Worm (Caenorhabditis elegans) whole organism, L2 larva: ENCODE measurements around the gene wdr-83.
A peak's percentile ranks its signal among the peaks of the same experiment; 100 is the strongest.

Source experiments
- C34F6.9 ChIP-seq: fragments of 150-350 bp; optimal IDR thresholded peaks from 2 replicates; lab custom pipeline; 2014; ENCODE audit warnings: missing biosample characterization, missing genetic modification characterization
- F13H6.1 ChIP-seq: sonication (generic microtip); optimal IDR thresholded peaks from 2 replicates; lab custom pipeline; 2016; ENCODE audit warnings: missing genetic modification characterization, missing compliant biosample characterization
- R02D3.7 ChIP-seq: fragments of 150-350 bp; optimal IDR thresholded peaks from 2 replicates; lab custom pipeline; 2014; ENCODE audit warnings: missing biosample characterization, missing genetic modification characterization
- Y55F3AM.14 ChIP-seq: fragments of 200-800 bp; sonication (Bioruptor generic); optimal IDR thresholded peaks from 2 replicates; lab custom pipeline; 2018; ENCODE audit warnings: mild to moderate bottlenecking, missing genetic modification characterization, missing compliant biosample characterization
- ZK546.5 ChIP-seq: sonication (generic microtip); optimal IDR thresholded peaks from 2 replicates; lab custom pipeline; 2017; ENCODE audit warnings: missing biosample characterization, missing genetic modification characterization
- alr-1 ChIP-seq: fragments of 150-350 bp; optimal IDR thresholded peaks from 2 replicates; lab custom pipeline; 2014; ENCODE audit warnings: missing biosample characterization, missing genetic modification characterization
- aly-2 ChIP-seq: fragments of 150-350 bp; optimal IDR thresholded peaks from 2 replicates; lab custom pipeline; 2014; ENCODE audit warnings: missing biosample characterization, missing genetic modification characterization
- ama-1 ChIP-seq: fragments of 150-350 bp; optimal IDR thresholded peaks from 2 replicates; lab custom pipeline; 2018; ENCODE audit warnings: inconsistent platforms
- blmp-1 ChIP-seq: sonication (generic microtip); optimal IDR thresholded peaks from 2 replicates; lab custom pipeline; 2017; ENCODE audit warnings: missing genetic modification characterization, mild to moderate bottlenecking, missing compliant biosample characterization, antibody characterized with exemption, moderate library complexity; ENCODE audit not compliant: insufficient read depth
- ceh-16 ChIP-seq: fragments of 150-350 bp; optimal IDR thresholded peaks from 2 replicates; lab custom pipeline; 2014; ENCODE audit warnings: missing biosample characterization, missing genetic modification characterization
- ceh-82 ChIP-seq: fragments of 150-350 bp; optimal IDR thresholded peaks from 2 replicates; lab custom pipeline; 2014; ENCODE audit warnings: missing biosample characterization, missing genetic modification characterization
- crh-2 ChIP-seq: sonication (generic microtip); optimal IDR thresholded peaks from 2 replicates; lab custom pipeline; 2017; ENCODE audit warnings: missing biosample characterization, missing genetic modification characterization
- dmd-4 ChIP-seq: sonication (generic microtip); optimal IDR thresholded peaks from 2 replicates; lab custom pipeline; 2017; ENCODE audit warnings: missing biosample characterization, missing genetic modification characterization
- egl-27 ChIP-seq: sonication (generic microtip); optimal IDR thresholded peaks from 3 replicates; lab custom pipeline; 2017; ENCODE audit warnings: missing biosample characterization, missing genetic modification reagents, missing genetic modification characterization
- elt-1 ChIP-seq: fragments of 150-350 bp; optimal IDR thresholded peaks from 2 replicates; lab custom pipeline; 2014; ENCODE audit warnings: missing biosample characterization, missing genetic modification characterization
- elt-3 ChIP-seq: sonication (generic microtip); optimal IDR thresholded peaks from 2 replicates; lab custom pipeline; 2017; ENCODE audit warnings: missing biosample characterization, missing genetic modification characterization
- fos-1 ChIP-seq: fragments of 150-350 bp; optimal IDR thresholded peaks from 2 replicates; lab custom pipeline; 2014; ENCODE audit warnings: missing biosample characterization, missing genetic modification characterization
- gmeb-1 ChIP-seq: fragments of 150-350 bp; optimal IDR thresholded peaks from 2 replicates; lab custom pipeline; 2014; ENCODE audit warnings: missing biosample characterization, missing genetic modification characterization
- lin-11 ChIP-seq: fragments of 150-350 bp; sonication (generic microtip); optimal IDR thresholded peaks from 2 replicates; lab custom pipeline; 2014; ENCODE audit warnings: missing biosample characterization, missing genetic modification characterization, inconsistent platforms, mixed read lengths
- lin-13 ChIP-seq: fragments of 150-350 bp; optimal IDR thresholded peaks from 2 replicates; lab custom pipeline; 2014; ENCODE audit warnings: missing biosample characterization, missing genetic modification reagents, missing genetic modification characterization
- lin-39 ChIP-seq: fragments of 150-350 bp; optimal IDR thresholded peaks from 2 replicates; lab custom pipeline; 2014; ENCODE audit warnings: missing biosample characterization, missing genetic modification reagents, missing genetic modification characterization
- lsy-2 ChIP-seq, 2 experiments: fragments of 150-350 bp in 1 of 2; sonication (generic microtip) in 1 of 2; optimal IDR thresholded peaks; 2 replicates each; lab custom pipeline; 2014 to 2017; ENCODE audit warnings: missing biosample characterization in 2 of 2, missing genetic modification characterization in 2 of 2
- mab-5 ChIP-seq: fragments of 150-350 bp; optimal IDR thresholded peaks from 2 replicates; lab custom pipeline; 2014; ENCODE audit warnings: missing biosample characterization, missing genetic modification characterization
- mbf-1 ChIP-seq: sonication (generic microtip); optimal IDR thresholded peaks from 2 replicates; lab custom pipeline; 2017; ENCODE audit warnings: missing biosample characterization, missing genetic modification characterization
- mdl-1 ChIP-seq, 2 experiments: fragments of 150-350 bp in 1 of 2; sonication (generic microtip) in 1 of 2; optimal IDR thresholded peaks; 2 replicates each; lab custom pipeline; 2017; ENCODE audit warnings: missing biosample characterization in 2 of 2, missing genetic modification characterization in 2 of 2
- nhr-10 ChIP-seq: sonication (generic microtip); optimal IDR thresholded peaks from 2 replicates; lab custom pipeline; 2017; ENCODE audit warnings: missing biosample characterization, missing genetic modification characterization
- nhr-11 ChIP-seq: fragments of 150-350 bp; optimal IDR thresholded peaks from 2 replicates; lab custom pipeline; 2014; ENCODE audit warnings: missing biosample characterization, missing genetic modification characterization
- nhr-12 ChIP-seq: fragments of 150-350 bp; optimal IDR thresholded peaks from 2 replicates; lab custom pipeline; 2014; ENCODE audit warnings: missing biosample characterization, missing genetic modification characterization
- nhr-129 ChIP-seq: fragments of 150-350 bp; optimal IDR thresholded peaks from 2 replicates; lab custom pipeline; 2014; ENCODE audit warnings: missing biosample characterization, missing genetic modification characterization
- nhr-21 ChIP-seq: fragments of 150-350 bp; optimal IDR thresholded peaks from 2 replicates; lab custom pipeline; 2014; ENCODE audit warnings: missing biosample characterization, missing genetic modification characterization
- nhr-237 ChIP-seq: fragments of 150-350 bp; optimal IDR thresholded peaks from 2 replicates; lab custom pipeline; 2014; ENCODE audit warnings: missing biosample characterization, missing genetic modification characterization
- nhr-25 ChIP-seq: fragments of 150-350 bp; sonication (generic microtip); optimal IDR thresholded peaks from 3 replicates; lab custom pipeline; 2014; ENCODE audit warnings: missing biosample characterization, missing genetic modification characterization
- nhr-6 ChIP-seq: fragments of 150-350 bp; optimal IDR thresholded peaks from 2 replicates; lab custom pipeline; 2014; ENCODE audit warnings: missing biosample characterization, missing genetic modification characterization
- nhr-77 ChIP-seq: fragments of 150-350 bp; optimal IDR thresholded peaks from 2 replicates; lab custom pipeline; 2014; ENCODE audit warnings: missing biosample characterization, missing genetic modification characterization
- peb-1 ChIP-seq: fragments of 150-350 bp; optimal IDR thresholded peaks from 2 replicates; lab custom pipeline; 2014; ENCODE audit warnings: missing biosample characterization, missing genetic modification characterization
- sem-4 ChIP-seq: fragments of 150-350 bp; optimal IDR thresholded peaks from 2 replicates; lab custom pipeline; 2014; ENCODE audit warnings: missing biosample characterization, missing genetic modification reagents, missing genetic modification characterization
- skn-1 ChIP-seq: sonication (generic microtip); optimal IDR thresholded peaks from 2 replicates; lab custom pipeline; 2017; ENCODE audit warnings: missing biosample characterization, missing genetic modification characterization
- sma-3 ChIP-seq: sonication (generic microtip); optimal IDR thresholded peaks from 2 replicates; lab custom pipeline; 2016; ENCODE audit warnings: missing genetic modification reagents, missing genetic modification characterization, missing compliant biosample characterization
- sma-9 ChIP-seq, 2 experiments: fragments of 150-350 bp in 1 of 2; sonication (generic microtip) in 1 of 2; optimal IDR thresholded peaks; 2 replicates each; lab custom pipeline; 2014 to 2016; ENCODE audit warnings: missing genetic modification characterization in 2 of 2, mild to moderate bottlenecking in 1 of 2, missing biosample characterization in 1 of 2, missing compliant biosample characterization in 1 of 2, missing genetic modification reagents in 1 of 2, moderate library complexity in 1 of 2
- snpc-4 ChIP-seq: fragments of 150-350 bp; optimal IDR thresholded peaks from 2 replicates; lab custom pipeline; 2014; ENCODE audit warnings: missing biosample characterization, missing genetic modification characterization
- unc-55 ChIP-seq: fragments of 150-350 bp; sonication (generic microtip); optimal IDR thresholded peaks from 3 replicates; lab custom pipeline; 2014; ENCODE audit warnings: missing biosample characterization, missing genetic modification reagents, missing genetic modification characterization
- unc-62 ChIP-seq: fragments of 150-350 bp; optimal IDR thresholded peaks from 2 replicates; lab custom pipeline; 2014; ENCODE audit warnings: missing biosample characterization, missing genetic modification reagents, missing genetic modification characterization
- zag-1 ChIP-seq: fragments of 150-350 bp; optimal IDR thresholded peaks from 2 replicates; lab custom pipeline; 2014; ENCODE audit warnings: missing biosample characterization, missing genetic modification characterization
- ztf-1 ChIP-seq: fragments of 200-800 bp; sonication (Bioruptor generic); conservative IDR thresholded peaks from 2 replicates; pipeline ENCODE4 v1.3.6; 2022; ENCODE audit warnings: missing genetic modification characterization, missing compliant biosample characterization
- ztf-11 ChIP-seq: sonication (generic microtip); optimal IDR thresholded peaks from 2 replicates; lab custom pipeline; 2017; ENCODE audit warnings: missing biosample characterization, missing genetic modification characterization
- ztf-4 ChIP-seq: fragments of 150-350 bp; optimal IDR thresholded peaks from 2 replicates; lab custom pipeline; 2014; ENCODE audit warnings: missing biosample characterization, missing genetic modification characterization

wdr-83 gene

DNA sequence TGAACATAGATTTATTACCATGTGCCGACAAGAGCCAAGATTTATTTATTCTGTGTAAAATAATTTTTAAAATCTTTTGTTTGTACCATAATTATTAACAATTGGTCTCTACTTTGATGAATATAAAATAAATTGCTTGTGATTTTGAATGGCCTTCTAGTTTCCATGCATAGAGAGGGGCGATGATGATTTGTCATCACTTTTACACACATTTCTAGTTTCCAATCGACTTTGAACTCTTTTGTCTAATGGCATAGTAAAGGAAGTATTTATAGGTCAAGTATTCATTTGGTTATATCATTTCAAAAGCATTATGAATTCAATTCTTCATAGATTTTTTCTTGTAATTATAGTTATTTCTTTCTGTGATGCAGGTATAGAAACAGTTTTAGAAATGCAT is 27.9 kb downstream of the wdr-83 start, which contains the start of gene F59A6.10:
Gene F59A6.10, plus strand, starts transcription at position 301 of the 400 bp plus-strand sequence.
- TF ChIP-seq mdl-1 (tag; optimal IDR thresholded peaks at IDR 0.05; lab: Kevin White, UChicago): no peak
- TF ChIP-seq ztf-4 (tag; lab: Kevin White, UChicago): no peak
- TF ChIP-seq nhr-77 (tag; lab: Kevin White, UChicago): no peak
- no peak for TF ChIP-seq skn-1
- TF ChIP-seq mbf-1 (tag; lab: Kevin White, UChicago): no peak
- no peak for TF ChIP-seq ceh-82 (tag; lab: Kevin White, UChicago)
- TF ChIP-seq C34F6.9 (tag; lab: Kevin White, UChicago): no peak
- no peak for TF ChIP-seq ceh-16 (tag; lab: Kevin White, UChicago)
- TF ChIP-seq sma-9 (GFP tag; optimal IDR thresholded peaks at IDR 0.05; lab: Kevin White, UChicago): no peak
- TF ChIP-seq sma-9 (tag; optimal IDR thresholded peaks at IDR 0.05; lab: Kevin White, UChicago): no peak

- TF ChIP-seq lin-39 (no peak), unc-55 (GFP tag; lab: Kevin White, UChicago) (no peak), lin-13 (GFP tag; lab: Kevin White, UChicago) (no peak), ceh-82 (tag; lab: Kevin White, UChicago) (no peak), ztf-11 (tag; lab: Kevin White, UChicago) (no peak), egl-27 (tag; lab: Kevin White, UChicago) (no peak), nhr-25 (tag; lab: Kevin White, UChicago) (no peak), snpc-4 (tag; lab: Kevin White, UChicago) (no peak), peb-1 (tag; lab: Kevin White, UChicago) (no peak), nhr-10 (tag; lab: Kevin White, UChicago) (no peak), dmd-4 (no peak), mdl-1 (tag; optimal IDR thresholded peaks at IDR 0.05; lab: Kevin White, UChicago) (no peak), aly-2 (no peak), nhr-237 (tag; lab: Kevin White, UChicago) (no peak), C34F6.9 (tag; lab: Kevin White, UChicago) (no peak), sma-3 (GFP tag; lab: Kevin White, UChicago) (no peak), ceh-16 (tag; lab: Kevin White, UChicago) (no peak), unc-62 (GFP tag; lab: Kevin White, UChicago) (no peak)
These were observed 29.6 kb downstream of the wdr-83 start for ce11 chrII:5001866-5002265.

DNA sequence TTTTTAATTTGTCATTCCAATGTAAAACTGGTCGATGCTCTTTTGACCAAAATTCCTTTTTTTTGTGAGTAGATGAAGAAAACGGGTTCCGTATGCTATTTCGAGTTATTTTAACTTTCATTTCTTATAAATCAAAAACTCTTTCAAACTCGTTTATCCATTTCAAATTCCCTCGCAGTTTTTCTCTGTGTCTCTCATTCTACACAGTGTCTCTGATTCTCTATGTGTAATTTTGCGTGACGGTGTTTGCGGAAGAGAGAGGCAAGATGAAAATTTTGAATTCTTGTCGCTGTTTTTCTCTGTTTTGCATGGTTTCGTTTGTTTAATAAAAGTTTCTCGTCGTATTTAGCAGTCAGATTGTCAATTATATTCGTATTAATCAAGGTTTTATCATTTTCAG is 32.4 kb downstream of the wdr-83 start, which contains the start of gene citk-2:
Gene citk-2, plus strand, starts transcription at position 399 of the 400 bp plus-strand sequence.
- no peak for TF ChIP-seq aly-2
- peak; percentile 100 for TF ChIP-seq gmeb-1 (tag; lab: Kevin White, UChicago)
- no peak for TF ChIP-seq nhr-21
- TF ChIP-seq ztf-11 (tag; lab: Kevin White, UChicago): no peak
- TF ChIP-seq ama-1: no peak
- no peak for TF ChIP-seq sem-4 (tag; lab: Kevin White, UChicago)
- TF ChIP-seq lin-13 (GFP tag; lab: Kevin White, UChicago): no peak
- TF ChIP-seq nhr-6 (tag; lab: Kevin White, UChicago): peak; percentile 90
- no peak for TF ChIP-seq nhr-237 (tag; lab: Kevin White, UChicago)
- TF ChIP-seq elt-1: no peak
- TF ChIP-seq nhr-129 (tag; lab: Kevin White, UChicago): peak; percentile 78
- TF ChIP-seq sma-9 (GFP tag; optimal IDR thresholded peaks at IDR 0.05; lab: Kevin White, UChicago): peak; percentile 94
- TF ChIP-seq sma-9 (tag; optimal IDR thresholded peaks at IDR 0.05; lab: Kevin White, UChicago): no peak
- no peak for TF ChIP-seq nhr-11 (tag; lab: Kevin White, UChicago)
- peak; percentile 56 for TF ChIP-seq R02D3.7 (tag; lab: Kevin White, UChicago)
- peak; percentile 39 for TF ChIP-seq ZK546.5 (tag; lab: Kevin White, UChicago)
- no peak for TF ChIP-seq skn-1
- peak; percentile 52 for TF ChIP-seq zag-1
- no peak for TF ChIP-seq F13H6.1
- TF ChIP-seq lin-11 (tag; lab: Kevin White, UChicago): no peak
- TF ChIP-seq nhr-10 (tag; lab: Kevin White, UChicago): peak; percentile 21
- TF ChIP-seq ztf-1: no peak
- peak; percentile 89 to 95 for TF ChIP-seq lsy-2 (tag; optimal IDR thresholded peaks at IDR 0.05; lab: Kevin White, UChicago)
- TF ChIP-seq lin-39: no peak
- TF ChIP-seq mab-5 (tag; lab: Kevin White, UChicago): peak; percentile 87
- no peak for TF ChIP-seq fos-1 (tag; lab: Kevin White, UChicago)
- no peak for TF ChIP-seq mdl-1 (tag; optimal IDR thresholded peaks at IDR 0.05; lab: Kevin White, UChicago)
- TF ChIP-seq sma-3 (GFP tag; lab: Kevin White, UChicago): peak; percentile 90
- no peak for TF ChIP-seq nhr-12 (tag; lab: Kevin White, UChicago)
- no peak for TF ChIP-seq Y55F3AM.14 (GFP tag; lab: Kevin White, UChicago)
- no peak for TF ChIP-seq C34F6.9 (tag; lab: Kevin White, UChicago)
- no peak for TF ChIP-seq elt-3 (tag; lab: Kevin White, UChicago)
- no peak for TF ChIP-seq peb-1 (tag; lab: Kevin White, UChicago)
- no peak for TF ChIP-seq nhr-25 (tag; lab: Kevin White, UChicago)
- TF ChIP-seq alr-1: no peak
- no peak for TF ChIP-seq snpc-4 (tag; lab: Kevin White, UChicago)
- peak; percentile 70 for TF ChIP-seq egl-27 (tag; lab: Kevin White, UChicago)
- peak; percentile 96 for TF ChIP-seq unc-55 (GFP tag; lab: Kevin White, UChicago)
- TF ChIP-seq ceh-16 (tag; lab: Kevin White, UChicago): no peak
- TF ChIP-seq unc-62 (GFP tag; lab: Kevin White, UChicago): no peak
- peak; percentile 46 for TF ChIP-seq ceh-82 (tag; lab: Kevin White, UChicago)
- TF ChIP-seq blmp-1 (tag; lab: Kevin White, UChicago): no peak
- peak; percentile 96 for TF ChIP-seq crh-2
- TF ChIP-seq mbf-1 (tag; lab: Kevin White, UChicago): no peak
- TF ChIP-seq nhr-77 (tag; lab: Kevin White, UChicago): peak; percentile 47
